Fruit fly (Drosophila melanogaster) whole organism, embryonic: ENCODE measurements around the gene euc.

ENCODE experiments used
- B-H1 ChIP-seq: fragments of 200-800 bp; sonication (Bioruptor generic); IDR thresholded peaks from 3 replicates; pipeline ENCODE4 v1.3.6; 2022; ENCODE audit warnings: missing biosample characterization, missing genetic modification characterization
- CG10431 ChIP-seq: fragments of 200-800 bp; sonication (Bioruptor generic); optimal IDR thresholded peaks from 3 replicates; lab custom pipeline; 2018; ENCODE audit warnings: missing biosample characterization, mild to moderate bottlenecking, missing genetic modification characterization
- CG11504 ChIP-seq: fragments of 200-800 bp; sonication (Bioruptor generic); optimal IDR thresholded peaks from 3 replicates; lab custom pipeline; 2019; ENCODE audit warnings: missing biosample characterization, mild to moderate bottlenecking, missing genetic modification characterization, moderate library complexity
- CG12104 ChIP-seq: fragments of 200-800 bp; sonication (Bioruptor generic); optimal IDR thresholded peaks from 3 replicates; lab custom pipeline; 2016; ENCODE audit warnings: missing biosample characterization, missing genetic modification characterization
- CG13624 ChIP-seq: fragments of 200-800 bp; sonication (Bioruptor generic); optimal IDR thresholded peaks from 2 replicates; lab custom pipeline; 2016; ENCODE audit warnings: missing biosample characterization, missing genetic modification characterization
- CG13775 ChIP-seq: fragments of 200-800 bp; sonication (Bioruptor generic); optimal IDR thresholded peaks from 3 replicates; lab custom pipeline; 2017; ENCODE audit warnings: missing biosample characterization, mild to moderate bottlenecking, missing genetic modification characterization
- CG13894 ChIP-seq: fragments of 200-800 bp; sonication (Bioruptor generic); optimal IDR thresholded peaks from 3 replicates; lab custom pipeline; 2018; ENCODE audit warnings: missing biosample characterization, mild to moderate bottlenecking, missing genetic modification characterization, moderate library complexity
- CG14860 ChIP-seq: fragments of 200-800 bp; sonication (Bioruptor generic); IDR thresholded peaks from 3 replicates; pipeline ENCODE4 v1.3.6; 2022; ENCODE audit warnings: missing biosample characterization, missing genetic modification characterization; ENCODE audit not compliant: partially characterized antibody
- CG14965 ChIP-seq: fragments of 200-800 bp; sonication (Bioruptor generic); optimal IDR thresholded peaks from 2 replicates; lab custom pipeline; 2016; ENCODE audit warnings: missing biosample characterization, missing genetic modification characterization, borderline replicate concordance
- CG17568 ChIP-seq: fragments of 200-800 bp; sonication (Bioruptor generic); optimal IDR thresholded peaks from 2 replicates; lab custom pipeline; 2018; ENCODE audit warnings: missing biosample characterization, mild to moderate bottlenecking, missing genetic modification characterization, moderate library complexity
- CG1832 ChIP-seq: fragments of 200-800 bp; sonication (Bioruptor generic); optimal IDR thresholded peaks from 2 replicates; lab custom pipeline; 2017; ENCODE audit warnings: missing biosample characterization, mild to moderate bottlenecking, missing genetic modification characterization, inconsistent platforms
- CG30403 ChIP-seq: fragments of 200-800 bp; sonication (Bioruptor generic); optimal IDR thresholded peaks from 3 replicates; lab custom pipeline; 2016; ENCODE audit warnings: missing biosample characterization, missing genetic modification characterization
- CG31224 ChIP-seq: fragments of 200-800 bp; sonication (Bioruptor generic); IDR thresholded peaks from 2 replicates; pipeline ENCODE4 v1.3.6; 2022; ENCODE audit warnings: missing biosample characterization, missing genetic modification characterization
- CG5245 ChIP-seq: fragments of 200-800 bp; sonication (Bioruptor generic); optimal IDR thresholded peaks from 3 replicates; lab custom pipeline; 2016; ENCODE audit warnings: missing biosample characterization, missing genetic modification characterization
- CG6813 ChIP-seq: fragments of 200-800 bp; sonication (Bioruptor generic); optimal IDR thresholded peaks from 2 replicates; lab custom pipeline; 2017; ENCODE audit warnings: missing biosample characterization, missing genetic modification characterization, mild to moderate bottlenecking, moderate library complexity, missing genetic modification reagents
- CG6854 ChIP-seq: fragments of 200-800 bp; sonication (Bioruptor generic); optimal IDR thresholded peaks from 3 replicates; lab custom pipeline; 2017; ENCODE audit warnings: missing biosample characterization, mild to moderate bottlenecking, missing genetic modification characterization
- CG7963 ChIP-seq: fragments of 200-800 bp; sonication (Bioruptor generic); IDR thresholded peaks from 3 replicates; pipeline ENCODE4 v1.3.6; 2022; ENCODE audit warnings: missing biosample characterization, missing genetic modification characterization; ENCODE audit not compliant: partially characterized antibody
- CG8290 ChIP-seq, 3 experiments: fragments of 200-800 bp; sonication (Bioruptor generic); optimal IDR thresholded peaks; 2 replicates each; lab custom pipeline; 2016 to 2019; ENCODE audit warnings: missing biosample characterization in 3 of 3, missing genetic modification characterization in 3 of 3, mild to moderate bottlenecking in 2 of 3, moderate library complexity in 1 of 3
- CG8944 ChIP-seq: fragments of 200-800 bp; sonication (Bioruptor generic); optimal IDR thresholded peaks from 3 replicates; lab custom pipeline; 2016; ENCODE audit warnings: missing biosample characterization, missing genetic modification characterization
- CG9727 ChIP-seq: fragments of 200-800 bp; sonication (Bioruptor generic); optimal IDR thresholded peaks from 3 replicates; lab custom pipeline; 2017; ENCODE audit warnings: missing biosample characterization, mild to moderate bottlenecking, missing genetic modification characterization
- CG9932 ChIP-seq: fragments of 200-800 bp; sonication (Bioruptor generic); IDR thresholded peaks from 2 replicates; pipeline ENCODE4 v1.3.6; 2022; ENCODE audit warnings: missing biosample characterization, missing genetic modification characterization
- Ets97D ChIP-seq: fragments of 200-800 bp; sonication (Bioruptor generic); optimal IDR thresholded peaks from 3 replicates; lab custom pipeline; 2016; ENCODE audit warnings: missing biosample characterization, missing genetic modification characterization
- H2.0 ChIP-seq: fragments of 200-800 bp; sonication (Bioruptor generic); IDR thresholded peaks from 2 replicates; pipeline ENCODE4 v1.3.6; 2022; ENCODE audit warnings: missing biosample characterization, missing genetic modification characterization
- HLH54F ChIP-seq: fragments of 200-800 bp; sonication (Bioruptor generic); optimal IDR thresholded peaks from 3 replicates; lab custom pipeline; 2016; ENCODE audit warnings: missing biosample characterization, missing genetic modification characterization
- Hr39 ChIP-seq: fragments of >200 bp; optimal IDR thresholded peaks from 2 replicates; lab custom pipeline; 2017
- Hr78 ChIP-seq, 2 experiments: fragments of 200-800 bp in 1 of 2; fragments of >200 bp in 1 of 2; sonication (Bioruptor generic) in 1 of 2; optimal IDR thresholded peaks; 2 replicates each; lab custom pipeline; 2017 to 2019; ENCODE audit warnings: missing biosample characterization in 2 of 2, missing genetic modification characterization in 2 of 2, mild to moderate bottlenecking in 1 of 2, moderate library complexity in 1 of 2
- Med ChIP-seq: fragments of 200-800 bp; sonication (Bioruptor generic); peaks from one replicate; lab custom pipeline; 2016; ENCODE audit warnings: missing biosample characterization, missing genetic modification characterization, mild to moderate bottlenecking, inconsistent platforms, moderate library complexity
- Mrtf ChIP-seq: fragments of 200-800 bp; sonication (Bioruptor generic); IDR thresholded peaks from 3 replicates; pipeline ENCODE4 v1.3.6; 2022; ENCODE audit warnings: missing biosample characterization, missing genetic modification characterization
- NFAT ChIP-seq: fragments of 200-800 bp; sonication (Bioruptor generic); IDR thresholded peaks from 2 replicates; pipeline ENCODE4 v1.3.6; 2022; ENCODE audit warnings: missing biosample characterization, missing genetic modification characterization
- Scr ChIP-seq: fragments of 200-800 bp; sonication (Bioruptor generic); IDR thresholded peaks from 2 replicates; pipeline ENCODE4 v1.3.6; 2022; ENCODE audit warnings: missing biosample characterization, missing genetic modification characterization; ENCODE audit not compliant: partially characterized antibody
- TFAM ChIP-seq: fragments of 200-800 bp; sonication (Bioruptor generic); optimal IDR thresholded peaks from 2 replicates; lab custom pipeline; 2017; ENCODE audit warnings: missing biosample characterization, missing genetic modification characterization, inconsistent platforms
- abd-A ChIP-seq: fragments of 200-800 bp; sonication (Bioruptor generic); optimal IDR thresholded peaks from 3 replicates; lab custom pipeline; 2019; ENCODE audit warnings: missing biosample characterization, mild to moderate bottlenecking, missing genetic modification characterization, moderate library complexity
- ac ChIP-seq: fragments of 200-800 bp; sonication (Bioruptor generic); optimal IDR thresholded peaks from 3 replicates; lab custom pipeline; 2017; ENCODE audit warnings: missing biosample characterization, mild to moderate bottlenecking, missing genetic modification characterization
- al ChIP-seq: fragments of 200-800 bp; sonication (Bioruptor generic); IDR thresholded peaks from 2 replicates; pipeline ENCODE4 v1.3.6; 2022; ENCODE audit warnings: missing biosample characterization, missing genetic modification characterization
- chn ChIP-seq: fragments of 200-800 bp; sonication (Bioruptor generic); optimal IDR thresholded peaks from 2 replicates; lab custom pipeline; 2016; ENCODE audit warnings: missing biosample characterization, missing genetic modification characterization
- crol ChIP-seq: fragments of 200-800 bp; sonication (Bioruptor generic); IDR thresholded peaks from 2 replicates; pipeline ENCODE4 v1.3.6; 2022; ENCODE audit warnings: missing biosample characterization, missing genetic modification characterization
- en ChIP-seq: fragments of 200-800 bp; sonication (Bioruptor generic); optimal IDR thresholded peaks from 2 replicates; lab custom pipeline; 2016; ENCODE audit warnings: missing biosample characterization, missing genetic modification characterization
- exex ChIP-seq: fragments of 200-800 bp; sonication (Bioruptor generic); optimal IDR thresholded peaks from 4 replicates; lab custom pipeline; 2018; ENCODE audit warnings: missing biosample characterization, mild to moderate bottlenecking, missing genetic modification characterization, moderate library complexity
- ftz-f1 ChIP-seq: fragments of 200-800 bp; sonication (Bioruptor generic); optimal IDR thresholded peaks from 2 replicates; lab custom pipeline; 2016; ENCODE audit warnings: missing biosample characterization, missing genetic modification characterization
- ind ChIP-seq: fragments of 200-800 bp; sonication (Bioruptor generic); optimal IDR thresholded peaks from 3 replicates; lab custom pipeline; 2016; ENCODE audit warnings: missing biosample characterization, missing genetic modification characterization
- jing ChIP-seq: fragments of 200-800 bp; sonication (Bioruptor generic); optimal IDR thresholded peaks from 2 replicates; lab custom pipeline; 2018; ENCODE audit warnings: missing biosample characterization, mild to moderate bottlenecking, missing genetic modification characterization
- lmd ChIP-seq: fragments of 200-800 bp; sonication (Bioruptor generic); IDR thresholded peaks from 2 replicates; pipeline ENCODE4 v1.3.6; 2022; ENCODE audit warnings: missing biosample characterization, missing genetic modification characterization
- nmo ChIP-seq: fragments of 200-800 bp; sonication (Bioruptor generic); optimal IDR thresholded peaks from 2 replicates; lab custom pipeline; 2018; ENCODE audit warnings: missing biosample characterization, mild to moderate bottlenecking, missing genetic modification characterization, moderate library complexity
- onecut ChIP-seq: fragments of 200-800 bp; sonication (Bioruptor generic); IDR thresholded peaks from 2 replicates; pipeline ENCODE4 v1.3.6; 2022; ENCODE audit warnings: missing biosample characterization, missing genetic modification characterization
- salm ChIP-seq: fragments of 200-800 bp; sonication (Bioruptor generic); optimal IDR thresholded peaks from 2 replicates; lab custom pipeline; 2018; ENCODE audit warnings: missing biosample characterization, mild to moderate bottlenecking, missing genetic modification characterization
- sd ChIP-seq: fragments of 200-800 bp; sonication (Bioruptor generic); optimal IDR thresholded peaks from 3 replicates; lab custom pipeline; 2018; ENCODE audit warnings: missing biosample characterization, mild to moderate bottlenecking, missing genetic modification characterization, moderate library complexity
- sens ChIP-seq: fragments of 200-800 bp; sonication (Bioruptor generic); peaks from one replicate; lab custom pipeline; 2016; ENCODE audit warnings: missing biosample characterization, missing genetic modification characterization
- sisA ChIP-seq: fragments of 200-800 bp; sonication (Bioruptor generic); IDR thresholded peaks from 2 replicates; pipeline ENCODE4 v1.3.6; 2022; ENCODE audit warnings: missing biosample characterization, missing genetic modification characterization
- toy ChIP-seq: fragments of 200-800 bp; sonication (Bioruptor generic); IDR thresholded peaks from 2 replicates; pipeline ENCODE4 v1.3.6; 2022; ENCODE audit warnings: missing biosample characterization, missing genetic modification characterization
- vfl ChIP-seq: fragments of 200-800 bp; sonication (Bioruptor generic); optimal IDR thresholded peaks from 2 replicates; lab custom pipeline; 2016; ENCODE audit warnings: missing biosample characterization, missing genetic modification characterization

The euc gene

dm6 chr3R:18999906-19000451 lies 21.4 kb upstream of the euc start (continued):
- no peak for TF ChIP-seq HLH54F (GFP tag; lab: Kevin White, UChicago)
- no peak for TF ChIP-seq CG13624
- TF ChIP-seq CG5245 (GFP tag; lab: Kevin White, UChicago) = no peak
- TF ChIP-seq crol (GFP tag; lab: Robert Waterston, UW) = peak; percentile 22; the same call in 1 of the 2 replicates
- peak; percentile 39 for TF ChIP-seq sd (tag; lab: Kevin White, UChicago)
- TF ChIP-seq al (GFP tag; lab: Robert Waterston, UW) = no peak
- peak; percentile 51 for TF ChIP-seq CG6813 (GFP tag; lab: Kevin White, UChicago)
- TF ChIP-seq salm (tag; lab: Kevin White, UChicago) = no peak
- TF ChIP-seq CG31224 (GFP tag; lab: Robert Waterston, UW) = no peak
- TF ChIP-seq CG6854 (GFP tag; lab: Kevin White, UChicago) = no peak
- TF ChIP-seq ac (GFP tag; lab: Kevin White, UChicago) = peak; percentile 33
- TF ChIP-seq TFAM (GFP tag; lab: Kevin White, UChicago) = no peak
- TF ChIP-seq Mrtf (GFP tag; lab: Robert Waterston, UW) = no peak
- peak; percentile 9 for TF ChIP-seq CG11504
- no peak for TF ChIP-seq CG14860 (GFP tag; lab: Robert Waterston, UW)
- TF ChIP-seq onecut = no peak
- TF ChIP-seq chn (GFP tag; lab: Kevin White, UChicago) = no peak
- TF ChIP-seq abd-A (tag; lab: Kevin White, UChicago) = no peak
- no peak for TF ChIP-seq CG17568
- TF ChIP-seq Med (GFP tag; lab: Kevin White, UChicago) = peak; percentile 54
- no peak for TF ChIP-seq CG8290 (GFP tag; optimal IDR thresholded peaks at IDR 0.05; lab: Kevin White, UChicago)
- TF ChIP-seq CG8290 (tag; optimal IDR thresholded peaks at IDR 0.05; lab: Kevin White, UChicago) = peak in 1 of 2 experiments; percentile 11
- TF ChIP-seq jing (GFP tag; lab: Kevin White, UChicago) = no peak
- no peak for TF ChIP-seq en (GFP tag; lab: Kevin White, UChicago)
- no peak for TF ChIP-seq nmo (GFP tag; lab: Kevin White, UChicago)
- TF ChIP-seq Ets97D (GFP tag; lab: Kevin White, UChicago) = no peak
- TF ChIP-seq CG10431 = peak; percentile 4
- no peak for TF ChIP-seq CG14965 (GFP tag; lab: Kevin White, UChicago)
- TF ChIP-seq exex (tag; lab: Kevin White, UChicago) = no peak
- TF ChIP-seq Hr78 (GFP tag; optimal IDR thresholded peaks at IDR 0.05; lab: Kevin White, UChicago) = peak in 1 of 2 experiments; percentile 6
- TF ChIP-seq, all 482 proteins: peak for 40

- TF ChIP-seq CG9932 = no peak
- no peak for TF ChIP-seq ac (GFP tag; lab: Kevin White, UChicago)
- TF ChIP-seq ind = peak; percentile 33
- TF ChIP-seq CG9727 (GFP tag; lab: Kevin White, UChicago) = no peak
- no peak for TF ChIP-seq B-H1 (GFP tag; lab: Robert Waterston, UW)
- TF ChIP-seq sisA (GFP tag; lab: Robert Waterston, UW) = peak; percentile 37; the same call in 1 of the 2 replicates
- no peak for TF ChIP-seq CG13775
- no peak for TF ChIP-seq ftz-f1 (GFP tag; lab: Kevin White, UChicago)
- no peak for TF ChIP-seq CG30403 (GFP tag; lab: Kevin White, UChicago)
- no peak for TF ChIP-seq vfl (GFP tag; lab: Kevin White, UChicago)
- TF ChIP-seq Scr (GFP tag; lab: Robert Waterston, UW) = no peak
- no peak for TF ChIP-seq NFAT (GFP tag; lab: Robert Waterston, UW)
- TF ChIP-seq CG8944 (GFP tag; lab: Kevin White, UChicago) = peak; percentile 1
- no peak for TF ChIP-seq H2.0 (GFP tag; lab: Robert Waterston, UW)
- 0 out of 2 replicates have a peak, but pooled peaks have one; percentile 18 for TF ChIP-seq lmd
- TF ChIP-seq CG13894 (tag; lab: Kevin White, UChicago) = no peak
- no peak for TF ChIP-seq CG7963 (GFP tag; lab: Robert Waterston, UW)
- TF ChIP-seq toy (GFP tag; lab: Robert Waterston, UW) = no peak
- TF ChIP-seq CG12104 (GFP tag; lab: Kevin White, UChicago) = no peak
- TF ChIP-seq CG8290 (GFP tag; optimal IDR thresholded peaks at IDR 0.05; lab: Kevin White, UChicago) = no peak
- peak in 1 of 2 experiments; percentile 46 for TF ChIP-seq CG8290 (tag; optimal IDR thresholded peaks at IDR 0.05; lab: Kevin White, UChicago)
- TF ChIP-seq Hr39 (lab: Kevin White, UChicago) = no peak
- TF ChIP-seq sens = peak; percentile 10
- TF ChIP-seq CG1832 = no peak
Observed at dm6 chr3R:18998370-18998769, 19.8 kb upstream of the euc start.
